Fruit fly (Drosophila melanogaster): ENCODE results near the gene rin.

The rin gene

dm6 chr3R:13646729-13647633, at the start of gene rin:
TSS of gene rin (plus strand) at chr3R:13647004.
- TF ChIP-seq OdsH (GFP tag; optimal IDR thresholded peaks at IDR 0.05) (no peak), CG15336 (GFP tag; IDR thresholded peaks at IDR 0.05) (peak; percentile 60), fd85E (GFP tag; optimal IDR thresholded peaks at IDR 0.05) (no peak), cyc (GFP tag; optimal IDR thresholded peaks at IDR 0.05) (peak; percentile 15), dac (GFP tag; optimal IDR thresholded peaks at IDR 0.05) (peak; percentile 21), CG6808 (GFP tag; optimal IDR thresholded peaks at IDR 0.05) (peak; percentile 77), dsx (GFP tag; optimal IDR thresholded peaks at IDR 0.05; ENCODE audit: poor library complexity, severe bottlenecking) (peak; percentile 77), achi (GFP tag; optimal IDR thresholded peaks at IDR 0.05) (no peak), CG6276 (GFP tag; optimal IDR thresholded peaks at IDR 0.05) (peak; percentile 46), CG8632 (GFP tag; optimal IDR thresholded peaks at IDR 0.05) (peak; percentile 14), CG32006 (GFP tag; optimal IDR thresholded peaks at IDR 0.05) (no peak), Ets21C (GFP tag; optimal IDR thresholded peaks at IDR 0.05) (no peak), CG7368 (GFP tag; optimal IDR thresholded peaks at IDR 0.05) (no peak), spab (GFP tag; optimal IDR thresholded peaks at IDR 0.05) (peak; percentile 57), Gug (GFP tag; IDR thresholded peaks at IDR 0.05) (no peak), CG34406 (GFP tag; optimal IDR thresholded peaks at IDR 0.05) (no peak), Met (GFP tag; optimal IDR thresholded peaks at IDR 0.05) (no peak), eg (GFP tag; IDR thresholded peaks at IDR 0.05) (0 out of 3 replicates have a peak, but pooled peaks have one; percentile 5), Lpt (GFP tag; optimal IDR thresholded peaks at IDR 0.05) (no peak), CG3919 (GFP tag; optimal IDR thresholded peaks at IDR 0.05) (peak; percentile 39), Blimp-1 (GFP tag; optimal IDR thresholded peaks at IDR 0.05) (no peak), acj6 (GFP tag; optimal IDR thresholded peaks at IDR 0.05) (no peak), Hr39 (GFP tag; optimal IDR thresholded peaks at IDR 0.05) (peak; percentile 18), CG16779 (tag; optimal IDR thresholded peaks at IDR 0.05) (peak; percentile 71), CG9139 (GFP tag; optimal IDR thresholded peaks at IDR 0.05) (peak; percentile 81), vri (GFP tag; optimal IDR thresholded peaks at IDR 0.05) (no peak), Eip93F (GFP tag; optimal IDR thresholded peaks at IDR 0.05) (no peak), CG11294 (GFP tag; IDR thresholded peaks at IDR 0.05) (no peak), topi (GFP tag; optimal IDR thresholded peaks at IDR 0.05) (no peak), CG31627 (GFP tag; optimal IDR thresholded peaks at IDR 0.05) (peak; percentile 25), CG8319 (GFP tag; optimal IDR thresholded peaks at IDR 0.05) (no peak), CG8119 (GFP tag; IDR thresholded peaks at IDR 0.05) (peak; percentile 46; the same call in 1 of the 3 replicates), CG11762 (GFP tag; optimal IDR thresholded peaks at IDR 0.05; ENCODE audit: insufficient read depth) (no peak), pdm3 (GFP tag; optimal IDR thresholded peaks at IDR 0.05) (no peak), fd59A (GFP tag; optimal IDR thresholded peaks at IDR 0.05) (no peak), CG1621 (tag; optimal IDR thresholded peaks at IDR 0.05) (peak; percentile 42), Hr38 (GFP tag; optimal IDR thresholded peaks at IDR 0.05) (no peak), net (GFP tag; optimal IDR thresholded peaks at IDR 0.05) (no peak), Sox102F (GFP tag; optimal IDR thresholded peaks at IDR 0.05) (no peak), Sox15 (GFP tag; optimal IDR thresholded peaks at IDR 0.05) (no peak), esn (GFP tag; optimal IDR thresholded peaks at IDR 0.05) (no peak), CG4318 (GFP tag; optimal IDR thresholded peaks at IDR 0.05) (no peak), svp (GFP tag) (no peak), CG11902 (GFP tag; optimal IDR thresholded peaks at IDR 0.05) (no peak), CG6792 (GFP tag; optimal IDR thresholded peaks at IDR 0.05) (no peak), Eip75B (GFP tag; optimal IDR thresholded peaks at IDR 0.05) (no peak), CG3032 (tag; optimal IDR thresholded peaks at IDR 0.05) (peak; percentile 28), fkh (GFP tag; optimal IDR thresholded peaks at IDR 0.05) (no peak), CG10669 (GFP tag; optimal IDR thresholded peaks at IDR 0.05) (peak; percentile 36), lz (GFP tag; optimal IDR thresholded peaks at IDR 0.05) (peak; percentile 12)

All from whole organism, prepupa.